Worm (Caenorhabditis elegans) whole organism, L4/young adult: ENCODE measurements around the gene fbxl-4.

Experiments used
- W03F9.2 ChIP-seq: fragments of 150-350 bp; optimal IDR thresholded peaks from 2 replicates; lab custom pipeline; 2014; ENCODE audit warnings: missing biosample characterization, missing genetic modification characterization
- dao-5 ChIP-seq: sonication (generic microtip); optimal IDR thresholded peaks from 2 replicates; lab custom pipeline; 2016; ENCODE audit warnings: missing genotype, missing genetic modification characterization, moderate library complexity, missing compliant biosample characterization
- him-1 ChIP-seq: sonication (generic microtip); optimal IDR thresholded peaks from 2 replicates; lab custom pipeline; 2016; ENCODE audit warnings: missing genotype, missing genetic modification reagents, missing genetic modification characterization, missing compliant biosample characterization

DNA sequence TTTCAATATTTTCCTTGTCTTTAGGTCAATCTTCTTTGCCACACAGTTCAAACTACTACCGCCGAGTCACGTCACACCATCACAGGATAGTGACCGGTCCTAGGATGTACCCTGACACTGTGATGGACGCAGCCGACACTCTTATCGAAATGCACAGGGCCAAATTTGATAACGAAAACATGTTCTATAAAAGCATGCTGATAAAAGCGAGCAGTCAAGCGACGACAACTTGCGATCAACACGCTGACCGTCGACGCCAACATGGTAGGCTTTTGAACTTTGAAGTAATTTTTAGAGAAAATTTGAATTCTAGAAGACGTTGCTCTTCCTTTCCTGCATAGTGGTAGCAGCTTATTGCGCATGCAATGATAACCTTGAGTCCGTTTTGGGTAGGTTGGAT lies 18.4 kb downstream of the fbxl-4 start, which contains the start of gene cpr-6:
- TF ChIP-seq him-1 (no peak), dao-5 (tag; lab: Kevin White, UChicago) (no peak), W03F9.2 (tag; lab: Kevin White, UChicago) (no peak)
